Fruit fly (Drosophila melanogaster): ENCODE data around the gene Sce.

Sce gene

dm6 chr3R:27694018-27694417 is 12.2 kb upstream of the Sce start, which contains the start of gene CG43319:
Gene CG43319, plus strand, starts transcription at chr3R:27694318.
- no peak for TF ChIP-seq CG12605 (GFP tag; IDR thresholded peaks at IDR 0.05)
- no peak for TF ChIP-seq fd96Ca (GFP tag; IDR thresholded peaks at IDR 0.05)
- no peak for TF ChIP-seq Pif1A (GFP tag; optimal IDR thresholded peaks at IDR 0.05)
- no peak for TF ChIP-seq CG14655 (GFP tag; optimal IDR thresholded peaks at IDR 0.05)
- no peak for TF ChIP-seq Snoo (tag; optimal IDR thresholded peaks at IDR 0.05)
- no peak for TF ChIP-seq CG17806 (tag; optimal IDR thresholded peaks at IDR 0.05)
- TF ChIP-seq gl (tag; optimal IDR thresholded peaks at IDR 0.05), result no peak
- no peak for TF ChIP-seq D1 (tag; optimal IDR thresholded peaks at IDR 0.05)
- no peak for TF ChIP-seq CG8301 (tag; optimal IDR thresholded peaks at IDR 0.05)
- no peak for TF ChIP-seq Pif1B (GFP tag; optimal IDR thresholded peaks at IDR 0.05)
- TF ChIP-seq CG15710 (tag; optimal IDR thresholded peaks at IDR 0.05), result no peak
- TF ChIP-seq CG4496 (GFP tag; IDR thresholded peaks at IDR 0.05), result no peak
- TF ChIP-seq CG10348 (GFP tag; IDR thresholded peaks at IDR 0.05), result no peak
- no peak for TF ChIP-seq CG9948 (tag; optimal IDR thresholded peaks at IDR 0.05)
- TF ChIP-seq CG34367 (tag; optimal IDR thresholded peaks at IDR 0.05), result no peak
- TF ChIP-seq rn (GFP tag; IDR thresholded peaks at IDR 0.05), result no peak
- no peak for TF ChIP-seq Ets98B (GFP tag; IDR thresholded peaks at IDR 0.05)
- no peak for TF ChIP-seq CG8159 (tag; optimal IDR thresholded peaks at IDR 0.05)

dm6 chr3R:27692645-27693307 is 10.9 kb upstream of the Sce start:
- no peak for TF ChIP-seq CG34367 (tag; optimal IDR thresholded peaks at IDR 0.05)
- peak; percentile 52 for TF ChIP-seq CG13204 (GFP tag; optimal IDR thresholded peaks at IDR 0.05)
- peak; percentile 85 for TF ChIP-seq EcR (GFP tag; optimal IDR thresholded peaks at IDR 0.05)

- TF ChIP-seq CG9948 (tag; optimal IDR thresholded peaks at IDR 0.05), result no peak
- TF ChIP-seq D1 (tag; optimal IDR thresholded peaks at IDR 0.05), result no peak
- TF ChIP-seq rn (GFP tag; IDR thresholded peaks at IDR 0.05), result no peak
- TF ChIP-seq CG17806 (tag; optimal IDR thresholded peaks at IDR 0.05), result no peak
- no peak for TF ChIP-seq CG10348 (GFP tag; IDR thresholded peaks at IDR 0.05)
- no peak for TF ChIP-seq CG8301 (tag; optimal IDR thresholded peaks at IDR 0.05)
- TF ChIP-seq CG34367 (tag; optimal IDR thresholded peaks at IDR 0.05), result no peak
- TF ChIP-seq Snoo (tag; optimal IDR thresholded peaks at IDR 0.05), result no peak
- no peak for TF ChIP-seq fd96Ca (GFP tag; IDR thresholded peaks at IDR 0.05)
- no peak for TF ChIP-seq CG12605 (GFP tag; IDR thresholded peaks at IDR 0.05)
- TF ChIP-seq CG32121 (GFP tag; IDR thresholded peaks at IDR 0.05), result no peak
- TF ChIP-seq Pif1A (GFP tag; optimal IDR thresholded peaks at IDR 0.05), result no peak
- TF ChIP-seq Pif1B (GFP tag; optimal IDR thresholded peaks at IDR 0.05), result no peak
- TF ChIP-seq EcR (GFP tag; optimal IDR thresholded peaks at IDR 0.05), result no peak
- no peak for TF ChIP-seq CG13204 (GFP tag; optimal IDR thresholded peaks at IDR 0.05)
- TF ChIP-seq CG4496 (GFP tag; IDR thresholded peaks at IDR 0.05), result no peak
Measured at dm6 chr3R:27688034-27688433, 6.2 kb upstream of the Sce start, which contains the start of gene CG31055. Gene CG31055, minus strand, starts transcription at chr3R:27688134.

dm6 chr3R:27685539-27686012 is 3.7 kb upstream of the Sce start, which contains the start of gene CG12880:
Gene CG12880, plus strand, starts transcription at chr3R:27685962.
- TF ChIP-seq CG32121 (GFP tag; IDR thresholded peaks at IDR 0.05), result no peak
- peak; percentile 57 for TF ChIP-seq CG8159 (tag; optimal IDR thresholded peaks at IDR 0.05)
- TF ChIP-seq CG14655 (GFP tag; optimal IDR thresholded peaks at IDR 0.05), result peak; percentile 72
- TF ChIP-seq CG12605 (GFP tag; IDR thresholded peaks at IDR 0.05), result no peak
- TF ChIP-seq CG34367 (tag; optimal IDR thresholded peaks at IDR 0.05), result no peak
- peak; percentile 40 for TF ChIP-seq CG8301 (tag; optimal IDR thresholded peaks at IDR 0.05)
- TF ChIP-seq CG9948 (tag; optimal IDR thresholded peaks at IDR 0.05), result peak; percentile 21
- peak; percentile 22 for TF ChIP-seq Pif1A (GFP tag; optimal IDR thresholded peaks at IDR 0.05)
- TF ChIP-seq CG10348 (GFP tag; IDR thresholded peaks at IDR 0.05), result no peak
- peak; percentile 35 for TF ChIP-seq Pif1B (GFP tag; optimal IDR thresholded peaks at IDR 0.05)
- peak; percentile 42 for TF ChIP-seq CG15710 (tag; optimal IDR thresholded peaks at IDR 0.05)
- TF ChIP-seq Snoo (tag; optimal IDR thresholded peaks at IDR 0.05), result no peak

dm6 chr3R:27685074-27685473 is 3.2 kb upstream of the Sce start:
- TF ChIP-seq fd96Ca (GFP tag; IDR thresholded peaks at IDR 0.05), result no peak
- no peak for TF ChIP-seq CG10348 (GFP tag; IDR thresholded peaks at IDR 0.05)
- no peak for TF ChIP-seq CG14655 (GFP tag; optimal IDR thresholded peaks at IDR 0.05)
- TF ChIP-seq CG15710 (tag; optimal IDR thresholded peaks at IDR 0.05), result no peak
- no peak for TF ChIP-seq CG8301 (tag; optimal IDR thresholded peaks at IDR 0.05)
- TF ChIP-seq rn (GFP tag; IDR thresholded peaks at IDR 0.05), result no peak
- peak; percentile 77 for TF ChIP-seq CG13204 (GFP tag; optimal IDR thresholded peaks at IDR 0.05)
- peak; percentile 20 for TF ChIP-seq EcR (GFP tag; optimal IDR thresholded peaks at IDR 0.05)
- TF ChIP-seq Ets98B (GFP tag; IDR thresholded peaks at IDR 0.05), result 0 out of 2 replicates have a peak, but pooled peaks have one; percentile 6

dm6 chr3R:27679667-27680066 is 2.2 kb downstream of the Sce start:
- TF ChIP-seq CG12605 (GFP tag; IDR thresholded peaks at IDR 0.05), result no peak
- no peak for TF ChIP-seq CG15710 (tag; optimal IDR thresholded peaks at IDR 0.05)
- TF ChIP-seq Pif1A (GFP tag; optimal IDR thresholded peaks at IDR 0.05), result no peak
- no peak for TF ChIP-seq Pif1B (GFP tag; optimal IDR thresholded peaks at IDR 0.05)
- no peak for TF ChIP-seq CG13204 (GFP tag; optimal IDR thresholded peaks at IDR 0.05)
- no peak for TF ChIP-seq CG9948 (tag; optimal IDR thresholded peaks at IDR 0.05)
- TF ChIP-seq Snoo (tag; optimal IDR thresholded peaks at IDR 0.05), result no peak
- TF ChIP-seq rn (GFP tag; IDR thresholded peaks at IDR 0.05), result no peak
- no peak for TF ChIP-seq CG34367 (tag; optimal IDR thresholded peaks at IDR 0.05)
- no peak for TF ChIP-seq CG17806 (tag; optimal IDR thresholded peaks at IDR 0.05)
- no peak for TF ChIP-seq D1 (tag; optimal IDR thresholded peaks at IDR 0.05)
- no peak for TF ChIP-seq Ets98B (GFP tag; IDR thresholded peaks at IDR 0.05)
- TF ChIP-seq CG14655 (GFP tag; optimal IDR thresholded peaks at IDR 0.05), result no peak
- TF ChIP-seq EcR (GFP tag; optimal IDR thresholded peaks at IDR 0.05), result no peak
- TF ChIP-seq fd96Ca (GFP tag; IDR thresholded peaks at IDR 0.05), result no peak
- TF ChIP-seq CG8301 (tag; optimal IDR thresholded peaks at IDR 0.05), result no peak
- TF ChIP-seq gl (tag; optimal IDR thresholded peaks at IDR 0.05), result no peak
- no peak for TF ChIP-seq CG32121 (GFP tag; IDR thresholded peaks at IDR 0.05)
- no peak for TF ChIP-seq CG8159 (tag; optimal IDR thresholded peaks at IDR 0.05)

All from whole organism, pupa.